Fruit fly (Drosophila melanogaster) whole organism, wandering third instar larva: ENCODE data around the gene CG13829.

Experiments used
- Abd-B ChIP-seq: fragments of >200 bp; optimal IDR thresholded peaks from 2 replicates; lab custom pipeline; 2017; ENCODE audit warnings: missing biosample characterization, missing genetic modification characterization
- Hr83 ChIP-seq: fragments of 200-300 bp; sonication (Bioruptor generic); optimal IDR thresholded peaks from 2 replicates; lab custom pipeline; 2016; ENCODE audit warnings: missing biosample characterization, mild to moderate bottlenecking, missing genetic modification characterization, moderate library complexity; ENCODE audit not compliant: poor library complexity, severe bottlenecking
- Myc ChIP-seq: fragments of >200 bp; optimal IDR thresholded peaks from 2 replicates; lab custom pipeline; 2017
- Rel ChIP-seq, 2 experiments: fragments of 200-800 bp; sonication (Bioruptor generic) in 1 of 2; optimal IDR thresholded peaks; 2 replicates in 1 of 2; 3 replicates in 1 of 2; lab custom pipeline; 2016 to 2019; ENCODE audit warnings: mild to moderate bottlenecking in 2 of 2, missing biosample characterization in 2 of 2, missing genetic modification characterization in 2 of 2, moderate library complexity in 1 of 2
- dl ChIP-seq, 2 experiments: fragments of 175-275, 200-275 bp in 1 of 2; fragments of 200-275 bp in 1 of 2; sonication (Bioruptor generic); optimal IDR thresholded peaks; lab custom pipeline; 2018; ENCODE audit warnings: mild to moderate bottlenecking in 2 of 2, missing biosample characterization in 2 of 2, missing genetic modification characterization in 2 of 2, moderate library complexity in 2 of 2; ENCODE audit not compliant: partially characterized antibody in 2 of 2, insufficient read depth in 1 of 2
- dsf ChIP-seq: sonication (Bioruptor generic); optimal IDR thresholded peaks from 2 replicates; lab custom pipeline; 2016; ENCODE audit warnings: missing biosample characterization, missing genetic modification characterization, borderline replicate concordance
- fru ChIP-seq: fragments of 200-800 bp; sonication (Bioruptor generic); optimal IDR thresholded peaks from 3 replicates; lab custom pipeline; 2016; ENCODE audit warnings: missing biosample characterization, mild to moderate bottlenecking, missing genetic modification characterization
- lola ChIP-seq: fragments of >200 bp; optimal IDR thresholded peaks from 2 replicates; lab custom pipeline; 2017; ENCODE audit warnings: missing biosample characterization, missing genetic modification characterization
- pan ChIP-seq: fragments of >200 bp; optimal IDR thresholded peaks from 2 replicates; lab custom pipeline; 2017
- psq ChIP-seq: fragments of 200-800 bp; sonication (Bioruptor generic); optimal IDR thresholded peaks from 3 replicates; lab custom pipeline; 2017; ENCODE audit warnings: missing biosample characterization, mild to moderate bottlenecking, missing genetic modification characterization, moderate library complexity
- usp ChIP-seq: fragments of >200 bp; optimal IDR thresholded peaks from 2 replicates; lab custom pipeline; 2017; ENCODE audit warnings: missing biosample characterization, missing genetic modification characterization

dm6 chr3R:23144654-23145053, 16.5 kb downstream of the CG13829 start:
- no peak for TF ChIP-seq pan (lab: Kevin White, UChicago)
- TF ChIP-seq lola (GFP tag; lab: Kevin White, UChicago) = no peak
- TF ChIP-seq Myc (lab: Kevin White, UChicago) = no peak
- no peak for TF ChIP-seq usp (GFP tag; lab: Kevin White, UChicago)
- no peak for TF ChIP-seq dl (GFP tag; optimal IDR thresholded peaks at IDR 0.05; lab: Kevin White, UChicago; ENCODE audit: insufficient read depth in 1 of 2, partially characterized antibody in 2 of 2)
- no peak for TF ChIP-seq Abd-B
- peak; percentile 26 for TF ChIP-seq psq (GFP tag; lab: Kevin White, UChicago)
- no peak for TF ChIP-seq dsf (GFP tag; lab: Kevin White, UChicago)
- no peak for TF ChIP-seq Rel (GFP tag; optimal IDR thresholded peaks at IDR 0.05; lab: Kevin White, UChicago)
- no peak for TF ChIP-seq Rel (tag; optimal IDR thresholded peaks at IDR 0.05; lab: Kevin White, UChicago)
- TF ChIP-seq Hr83 (GFP tag; lab: Kevin White, UChicago) = no peak
- peak; percentile 35 for TF ChIP-seq fru (GFP tag; lab: Kevin White, UChicago)
